Worm (Caenorhabditis elegans): ENCODE measurements around the gene ZK355.8.

The ZK355.8 gene

DNA sequence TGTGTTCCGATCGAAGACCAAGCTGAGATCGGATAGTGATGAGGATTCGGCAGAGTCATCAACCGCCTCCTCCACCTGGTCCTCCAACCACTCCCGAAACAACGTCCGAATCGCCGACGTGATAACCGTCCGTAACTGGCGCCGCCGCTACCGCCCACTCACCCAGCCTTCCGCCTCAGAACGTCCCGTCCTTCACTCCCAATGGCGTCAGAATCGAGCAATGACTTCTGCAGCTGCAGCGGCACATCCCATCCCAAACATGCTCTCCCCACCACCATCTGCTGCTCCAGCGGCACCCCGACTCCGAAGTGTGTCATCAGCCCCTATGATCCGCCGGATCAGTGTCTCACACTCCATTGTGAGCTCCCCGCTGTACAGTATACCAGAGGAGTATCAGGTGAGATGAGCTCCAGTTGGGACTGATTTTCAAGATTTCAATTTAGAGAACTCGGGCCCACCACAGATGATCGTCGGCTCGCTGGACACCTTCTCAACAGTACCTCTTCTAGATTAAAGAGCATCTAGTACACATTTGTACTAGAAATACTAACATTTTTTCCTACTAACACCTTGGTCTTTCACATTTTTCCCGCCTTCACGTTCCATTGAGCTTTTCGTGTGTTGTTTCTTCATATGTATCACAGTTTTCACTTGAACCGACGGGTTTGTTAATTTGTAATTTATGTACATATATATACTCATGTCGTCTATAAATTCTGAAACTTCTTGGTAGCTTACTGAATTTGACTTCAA, 1.6 kb upstream of the ZK355.8 start:
- TF ChIP-seq efl-1 (optimal IDR thresholded peaks at IDR 0.05) (no peak), efl-1 (GFP tag; optimal IDR thresholded peaks at IDR 0.05 in 1 of 2) (peak in 1 of 2 experiments; percentile 51), lin-35 (GFP tag; optimal IDR thresholded peaks at IDR 0.05) (no peak)

DNA sequence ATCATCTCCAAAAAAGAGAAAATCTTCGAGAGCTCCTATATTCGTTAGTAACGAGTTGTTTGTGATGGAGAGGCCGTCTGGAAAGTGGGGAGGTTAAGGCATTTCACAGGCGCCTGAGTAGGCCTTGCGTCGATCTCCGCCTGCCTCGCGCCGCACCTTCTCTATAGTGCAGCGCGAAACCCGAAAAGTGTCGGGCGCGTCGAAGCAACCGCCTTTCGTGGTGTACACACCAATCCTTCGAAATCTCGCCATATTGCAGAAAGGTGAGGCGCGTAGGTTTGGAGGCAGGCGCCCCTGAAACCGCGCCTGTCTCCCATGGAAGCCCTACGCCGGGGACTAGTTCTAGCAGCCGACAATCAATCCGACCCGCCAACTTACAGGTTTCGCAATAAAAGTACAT, 2.2 kb downstream of the ZK355.8 start:
- TF ChIP-seq efl-1 (optimal IDR thresholded peaks at IDR 0.05) = no peak
- peak in 1 of 2 experiments; percentile 25 for TF ChIP-seq efl-1 (GFP tag; optimal IDR thresholded peaks at IDR 0.05 in 1 of 2)
- TF ChIP-seq lin-15B (tag; optimal IDR thresholded peaks at IDR 0.05) = no peak

DNA sequence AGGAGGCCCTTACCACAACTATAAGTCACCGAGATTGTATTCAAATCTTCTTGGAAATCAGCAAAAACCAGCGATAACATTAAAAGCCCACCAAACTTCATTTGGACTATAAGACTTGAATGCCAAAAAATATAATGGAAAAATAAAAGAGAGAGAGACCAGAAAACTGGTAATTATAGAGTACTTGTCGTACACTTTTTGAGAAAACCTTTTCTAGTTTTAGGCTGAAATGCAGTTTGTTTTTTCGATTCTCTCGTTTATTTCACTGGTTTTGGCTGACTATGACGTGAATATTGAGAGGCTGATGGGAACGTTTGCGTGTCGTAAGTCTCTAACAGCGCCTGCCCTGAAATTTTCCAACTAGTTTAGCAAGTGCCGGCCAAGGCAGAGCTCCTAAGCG, 2.9 kb downstream of the ZK355.8 start, which contains the start of the genes irld-64 and irld-63:
irld-64 (minus strand) TSS at position 101 of the 400 bp plus-strand sequence.
irld-63 (plus strand) TSS at position 230 of the 400 bp plus-strand sequence.
- TF ChIP-seq efl-3 (GFP tag; optimal IDR thresholded peaks at IDR 0.05) (no peak), fkh-8 (tag; optimal IDR thresholded peaks at IDR 0.05) (no peak), hpl-2 (GFP tag; optimal IDR thresholded peaks at IDR 0.05) (no peak), mab-9 (GFP tag; IDR thresholded peaks at IDR 0.05) (no peak), unc-130 (tag; optimal IDR thresholded peaks at IDR 0.05) (no peak), snu-23 (GFP tag; optimal IDR thresholded peaks at IDR 0.05) (no peak), tbx-2 (tag; optimal IDR thresholded peaks at IDR 0.05) (no peak), egl-13 (tag; optimal IDR thresholded peaks at IDR 0.05) (no peak), pag-3 (tag; optimal IDR thresholded peaks at IDR 0.05; ENCODE audit: borderline replicate concordance, insufficient read depth) (no peak)

DNA sequence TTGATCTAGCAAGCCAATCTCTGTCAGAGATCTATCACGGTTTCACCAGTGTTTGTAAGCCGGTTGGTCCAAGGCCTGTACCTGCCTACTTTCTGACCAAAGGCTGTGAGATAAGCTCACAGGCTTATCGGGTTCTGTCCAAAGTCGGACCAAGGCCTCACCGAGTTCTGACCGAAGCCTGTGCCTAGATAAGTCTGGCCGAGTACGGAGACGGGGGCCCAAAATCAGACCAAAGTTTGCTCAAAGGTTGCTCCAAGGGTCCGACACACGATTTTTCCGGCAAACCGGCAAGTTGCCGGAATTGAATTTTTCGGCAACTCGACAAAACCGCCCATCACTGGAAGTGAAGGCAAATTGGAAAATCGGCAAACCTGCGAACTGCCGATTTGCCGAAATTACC, 4.0 kb downstream of the ZK355.8 start:
- TF ChIP-seq unc-86 (tag; optimal IDR thresholded peaks at IDR 0.05) = no peak
- TF ChIP-seq efl-1 (optimal IDR thresholded peaks at IDR 0.05) = no peak
- peak in 1 of 2 experiments; percentile 65 for TF ChIP-seq efl-1 (GFP tag; optimal IDR thresholded peaks at IDR 0.05 in 1 of 2)

DNA sequence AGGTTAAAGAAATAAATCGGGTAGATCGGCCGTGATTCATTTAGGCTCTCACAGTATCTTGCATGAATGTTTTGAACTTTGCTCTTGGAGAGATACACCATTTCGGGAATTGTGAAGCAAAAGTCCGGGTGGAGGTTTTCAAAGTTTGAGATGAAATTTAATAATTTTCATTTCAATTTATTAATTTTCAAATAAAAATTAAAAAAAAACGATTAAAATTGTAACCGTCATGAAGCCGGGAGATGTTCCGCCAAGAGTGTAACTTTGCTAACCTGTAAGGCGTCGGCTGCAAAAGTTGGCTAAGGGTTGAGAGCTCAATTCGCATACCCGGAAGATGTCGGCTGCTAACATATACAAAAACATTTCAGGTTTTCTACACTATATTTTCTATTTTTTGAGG, 6.8 kb downstream of the ZK355.8 start, which contains the start of gene irld-67:
irld-67 (minus strand) TSS at position 101 of the 400 bp plus-strand sequence.
- no peak for TF ChIP-seq ztf-4 (tag; optimal IDR thresholded peaks at IDR 0.05)
- TF ChIP-seq nhr-90 (tag; optimal IDR thresholded peaks at IDR 0.05; ENCODE audit: poor library complexity) = no peak
- no peak for TF ChIP-seq C04F5.9 (tag; optimal IDR thresholded peaks at IDR 0.05)
- TF ChIP-seq ama-1 (optimal IDR thresholded peaks at IDR 0.05) = no peak

DNA sequence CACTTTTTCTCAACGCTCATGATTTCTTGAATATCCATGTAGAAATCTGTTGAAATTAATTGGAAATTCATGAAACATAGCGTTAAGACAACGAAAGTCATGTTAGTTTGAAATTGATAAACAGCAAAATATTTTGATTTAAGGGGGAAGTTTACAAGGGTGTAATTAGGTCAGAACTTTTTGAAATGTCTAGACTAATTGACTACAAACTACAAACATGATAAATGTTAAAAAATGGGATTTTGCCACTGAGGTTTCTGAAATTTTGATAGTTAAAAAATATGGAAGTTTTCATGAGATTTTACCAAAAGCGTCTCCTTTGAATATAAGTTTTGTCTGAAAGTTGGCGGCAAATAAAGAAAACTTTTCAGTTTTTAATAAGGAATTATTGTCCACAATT, 10.2 kb downstream of the ZK355.8 start, which contains the start of gene irld-65:
irld-65 (minus strand) TSS at position 101 of the 400 bp plus-strand sequence.
- TF ChIP-seq unc-130 (tag; optimal IDR thresholded peaks at IDR 0.05) = no peak
- no peak for TF ChIP-seq unc-30 (tag; optimal IDR thresholded peaks at IDR 0.05)
- no peak for TF ChIP-seq rnt-1 (tag; optimal IDR thresholded peaks at IDR 0.05)
- TF ChIP-seq blmp-1 (tag; optimal IDR thresholded peaks at IDR 0.05) = no peak
- no peak for TF ChIP-seq pax-3 (tag; optimal IDR thresholded peaks at IDR 0.05)
- no peak for TF ChIP-seq nhr-20 (tag; optimal IDR thresholded peaks at IDR 0.05)
- TF ChIP-seq nhr-28 (tag; optimal IDR thresholded peaks at IDR 0.05) = no peak
- TF ChIP-seq grh-1 (GFP tag; IDR thresholded peaks at IDR 0.05) = no peak
- TF ChIP-seq efl-3 (GFP tag; optimal IDR thresholded peaks at IDR 0.05) = no peak
- TF ChIP-seq ceh-63 (GFP tag; optimal IDR thresholded peaks at IDR 0.05) = no peak
- no peak for TF ChIP-seq C34B4.2 (tag; optimal IDR thresholded peaks at IDR 0.05)
- TF ChIP-seq tbx-2 (tag; optimal IDR thresholded peaks at IDR 0.05) = no peak
- TF ChIP-seq hlh-4 (tag; optimal IDR thresholded peaks at IDR 0.05) = no peak
- TF ChIP-seq ztf-11 (tag; optimal IDR thresholded peaks at IDR 0.05) = no peak
- no peak for TF ChIP-seq lsy-2 (tag; optimal IDR thresholded peaks at IDR 0.05)
- TF ChIP-seq nhr-12 (tag; optimal IDR thresholded peaks at IDR 0.05) = no peak
- TF ChIP-seq pag-3 (tag; optimal IDR thresholded peaks at IDR 0.05; ENCODE audit: borderline replicate concordance, insufficient read depth) = no peak
- TF ChIP-seq lin-35 (GFP tag; optimal IDR thresholded peaks at IDR 0.05) = no peak
- no peak for TF ChIP-seq unc-62 (GFP tag; optimal IDR thresholded peaks at IDR 0.05)

All from whole organism, L1 larva.